Worm (Caenorhabditis elegans) whole organism, mixed stage, embryonic: ENCODE results near the gene pax-3.

ENCODE experiments used
- hlh-1 ChIP-seq: fragments of 150-350 bp; optimal IDR thresholded peaks from 2 replicates; lab custom pipeline; 2014; ENCODE audit warnings: missing biosample characterization, missing genetic modification reagents, missing genetic modification characterization
- lsy-2 ChIP-seq: fragments of 150-350 bp; optimal IDR thresholded peaks from 2 replicates; lab custom pipeline; 2014; ENCODE audit warnings: missing biosample characterization, missing genetic modification characterization
- mls-2 ChIP-seq: sonication (generic microtip); optimal IDR thresholded peaks from 2 replicates; lab custom pipeline; 2016; ENCODE audit warnings: mild to moderate bottlenecking, missing genetic modification characterization, moderate library complexity, missing compliant biosample characterization

DNA sequence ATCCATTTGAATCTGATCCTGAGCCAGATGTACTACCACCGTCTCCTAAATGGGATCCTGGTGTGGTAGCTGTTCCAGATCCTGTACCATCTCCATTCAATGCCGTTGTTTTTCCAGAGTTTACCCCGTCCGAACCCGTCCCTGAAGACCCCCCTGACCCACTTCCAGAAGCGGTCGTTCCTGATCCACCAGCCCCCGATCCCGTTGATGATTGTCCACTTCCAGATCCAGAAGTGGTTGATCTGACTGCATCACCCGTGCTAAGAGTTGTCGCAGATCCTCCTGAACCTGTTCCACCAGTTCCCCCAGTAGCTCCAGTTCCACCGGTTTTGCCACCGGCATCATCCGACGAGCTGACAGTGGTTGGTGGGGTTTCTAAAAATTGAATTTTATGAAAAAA is 29.7 kb upstream of the pax-3 start:
- TF ChIP-seq lsy-2 (tag; lab: Kevin White, UChicago), result no peak
- TF ChIP-seq hlh-1 (tag; lab: Kevin White, UChicago), result no peak
- no peak for TF ChIP-seq mls-2 (tag; lab: Kevin White, UChicago)
